Worm (Caenorhabditis elegans) whole organism, midembryonic: ENCODE measurements around the gene mrp-7.

Source experiments
- T22C8.4 ChIP-seq: fragments of 200-800 bp; sonication (Bioruptor generic); IDR thresholded peaks from 2 replicates; pipeline ENCODE4 v1.3.6; 2022; ENCODE audit warnings: missing genetic modification characterization, missing compliant biosample characterization
- cog-1 ChIP-seq: sonication (generic microtip); optimal IDR thresholded peaks from 2 replicates; lab custom pipeline; 2016; ENCODE audit warnings: missing genetic modification characterization, missing compliant biosample characterization
- flt-1 ChIP-seq: fragments of 200-800 bp; sonication (Bioruptor generic); IDR thresholded peaks from 2 replicates; pipeline ENCODE4 v1.3.6; 2022; ENCODE audit warnings: missing genetic modification characterization, missing compliant biosample characterization
- klf-2 ChIP-seq: fragments of 200-800 bp; sonication (Bioruptor generic); conservative IDR thresholded peaks from 2 replicates; pipeline ENCODE4 v1.3.6; 2022; ENCODE audit warnings: missing genetic modification reagents, missing genetic modification characterization, missing compliant biosample characterization
- med-1 ChIP-seq: sonication (generic microtip); optimal IDR thresholded peaks from 2 replicates; lab custom pipeline; 2017; ENCODE audit warnings: missing genetic modification characterization, mild to moderate bottlenecking, missing compliant biosample characterization, antibody characterized with exemption, missing genetic modification reagents; ENCODE audit not compliant: insufficient read depth
- ref-1 ChIP-seq: fragments of 200-800 bp; sonication (Bioruptor generic); conservative IDR thresholded peaks from 2 replicates; pipeline ENCODE4 v1.3.6; 2022; ENCODE audit warnings: missing genetic modification reagents, missing genetic modification characterization, missing compliant biosample characterization
- tab-1 ChIP-seq: fragments of 200-800 bp; sonication (Bioruptor generic); IDR thresholded peaks from 2 replicates; pipeline ENCODE4 v1.3.6; 2022; ENCODE audit warnings: missing genetic modification characterization, missing compliant biosample characterization
- ztf-23 ChIP-seq: fragments of 200-800 bp; sonication (Bioruptor generic); IDR thresholded peaks from 2 replicates; pipeline ENCODE4 v1.3.6; 2022; ENCODE audit warnings: missing genetic modification reagents, missing genetic modification characterization, missing compliant biosample characterization
- ztf-29 ChIP-seq: fragments of 200-800 bp; sonication (Bioruptor generic); IDR thresholded peaks from 2 replicates; pipeline ENCODE4 v1.3.6; 2022; ENCODE audit warnings: missing genetic modification reagents, missing genetic modification characterization, missing compliant biosample characterization

mrp-7 gene

DNA sequence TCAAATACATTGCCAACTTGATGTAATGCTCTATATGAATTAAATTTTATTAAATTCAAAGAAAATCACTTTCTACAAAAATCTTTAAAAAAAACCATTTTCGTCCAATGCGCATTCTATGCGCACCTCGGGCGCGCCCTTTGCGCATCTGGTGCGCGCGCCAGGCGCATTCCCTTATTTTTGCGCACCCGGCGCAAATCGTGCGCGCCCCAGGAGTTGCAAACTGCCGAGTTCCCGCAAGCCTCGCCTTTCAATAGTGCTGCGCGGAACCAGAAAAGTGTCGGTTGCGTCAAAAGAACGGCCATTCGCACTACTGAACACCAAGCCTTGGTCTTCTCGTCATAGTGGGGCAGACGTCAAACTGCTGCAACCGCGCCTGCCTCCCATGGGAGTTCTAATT lies 59.1 kb downstream of the mrp-7 start:
- TF ChIP-seq ztf-29: no peak
- TF ChIP-seq flt-1 (GFP tag; lab: Robert Waterston, UW): no peak
- no peak for TF ChIP-seq med-1 (GFP tag; lab: Kevin White, UChicago)
- no peak for TF ChIP-seq ref-1 (GFP tag; lab: Robert Waterston, UW)
- no peak for TF ChIP-seq cog-1 (tag; lab: Kevin White, UChicago)
- no peak for TF ChIP-seq T22C8.4
- no peak for TF ChIP-seq tab-1 (GFP tag; lab: Robert Waterston, UW)

DNA sequence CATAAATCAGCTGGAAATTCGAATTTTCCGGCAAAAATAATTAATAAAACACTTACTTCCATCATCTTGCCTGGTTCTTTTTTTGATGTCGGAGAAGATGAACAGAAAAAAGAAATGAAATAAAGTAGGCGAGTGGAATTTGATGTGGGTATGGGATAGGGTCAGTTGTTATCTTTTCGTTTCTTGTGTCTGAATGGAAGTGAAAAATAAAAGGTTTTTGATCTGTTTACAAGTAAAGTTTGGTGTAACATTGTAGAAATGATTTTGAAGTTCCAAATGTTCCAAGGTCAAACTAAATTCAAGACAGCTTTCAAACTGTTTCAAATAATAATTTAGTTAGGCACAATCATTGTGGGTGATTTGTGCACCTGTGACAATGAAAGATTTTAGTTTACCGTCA lies 62.8 kb downstream of the mrp-7 start, which contains the start of gene W04E12.7:
Gene W04E12.7, minus strand, starts transcription at position 101 of the 400 bp plus-strand sequence.
- TF ChIP-seq ztf-29 (no peak), ref-1 (GFP tag; lab: Robert Waterston, UW) (no peak), ztf-23 (GFP tag; lab: Robert Waterston, UW) (no peak), cog-1 (tag; lab: Kevin White, UChicago) (no peak), klf-2 (GFP tag; lab: Robert Waterston, UW) (no peak), flt-1 (GFP tag; lab: Robert Waterston, UW) (no peak), med-1 (GFP tag; lab: Kevin White, UChicago) (no peak), T22C8.4 (no peak), tab-1 (GFP tag; lab: Robert Waterston, UW) (no peak)

- no peak for TF ChIP-seq ztf-23 (GFP tag; lab: Robert Waterston, UW)
- TF ChIP-seq T22C8.4: no peak
- no peak for TF ChIP-seq ztf-29
- no peak for TF ChIP-seq cog-1 (tag; lab: Kevin White, UChicago)
- TF ChIP-seq med-1 (GFP tag; lab: Kevin White, UChicago): no peak
- no peak for TF ChIP-seq flt-1 (GFP tag; lab: Robert Waterston, UW)
- TF ChIP-seq klf-2 (GFP tag; lab: Robert Waterston, UW): no peak
- TF ChIP-seq ref-1 (GFP tag; lab: Robert Waterston, UW): no peak
- no peak for TF ChIP-seq tab-1 (GFP tag; lab: Robert Waterston, UW)
Observed at ce11 chrV:19738117-19738516, 63.5 kb downstream of the mrp-7 start, which contains the start of gene fbxa-131. TSS of gene fbxa-131 (plus strand) at chrV:19738417.

DNA sequence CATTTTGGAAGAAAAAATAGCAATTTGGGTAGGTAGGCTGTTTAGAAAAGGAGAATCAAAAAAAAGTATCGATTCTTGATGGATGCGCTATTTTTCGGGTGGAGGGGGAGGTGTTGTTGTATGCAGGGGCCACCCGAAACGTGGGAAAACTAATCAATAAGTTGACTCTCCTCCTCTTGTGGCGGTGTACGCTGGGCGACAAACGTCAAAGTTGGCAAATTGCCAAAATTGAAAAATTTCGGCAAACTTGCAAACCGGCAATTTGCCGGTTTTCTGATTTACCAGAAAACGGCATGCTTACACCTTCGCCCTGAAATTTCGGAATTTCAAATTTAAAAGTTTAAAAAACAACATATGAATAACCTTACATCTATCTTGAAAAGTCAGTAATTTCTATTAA lies 66.4 kb downstream of the mrp-7 start, which contains the start of gene W04E12.2:
Gene W04E12.2, minus strand, starts transcription at position 101 of the 400 bp plus-strand sequence.
- TF ChIP-seq cog-1 (tag; lab: Kevin White, UChicago) (no peak), T22C8.4 (peak; percentile 52; the same call in 1 of the 2 replicates)

DNA sequence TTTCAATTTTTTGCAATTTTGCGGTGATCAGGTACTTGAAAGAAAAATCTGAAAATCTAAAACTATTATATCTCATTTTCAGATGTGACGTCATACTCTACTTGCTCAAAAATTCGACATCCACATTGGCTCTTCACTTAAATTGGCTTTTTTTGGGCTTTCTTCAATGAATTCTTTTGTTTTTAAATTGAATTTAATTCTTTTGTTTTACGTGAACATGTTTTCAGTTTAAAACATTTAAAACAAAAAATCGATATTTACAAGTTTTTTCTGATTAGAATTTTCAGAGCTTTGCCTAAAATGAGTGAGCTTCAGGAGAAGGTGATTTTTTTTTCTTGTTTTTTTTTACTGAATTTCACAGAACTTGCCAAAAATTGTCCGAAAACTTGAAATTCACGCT lies 67.0 kb downstream of the mrp-7 start, which contains the start of gene W04E12.3:
Gene W04E12.3, plus strand, starts transcription at position 301 of the 400 bp plus-strand sequence.
- TF ChIP-seq flt-1 (GFP tag; lab: Robert Waterston, UW) (no peak), med-1 (GFP tag; lab: Kevin White, UChicago) (no peak), ztf-29 (no peak), klf-2 (GFP tag; lab: Robert Waterston, UW) (no peak), cog-1 (tag; lab: Kevin White, UChicago) (no peak), ref-1 (GFP tag; lab: Robert Waterston, UW) (no peak), tab-1 (GFP tag; lab: Robert Waterston, UW) (no peak)
